Fruit fly (Drosophila melanogaster) whole organism, prepupa: ENCODE data around the gene Rtel1.

Experiments
- Blimp-1 ChIP-seq: fragments of 200-800 bp; sonication (Bioruptor generic); optimal IDR thresholded peaks from 3 replicates; lab custom pipeline; 2017; ENCODE audit warnings: missing biosample characterization, missing genetic modification characterization, mild to moderate bottlenecking, moderate library complexity, missing genetic modification reagents
- CG10631 ChIP-seq: fragments of 200-800 bp; sonication (Bioruptor generic); optimal IDR thresholded peaks from 2 replicates; lab custom pipeline; 2016; ENCODE audit warnings: missing biosample characterization, missing genetic modification characterization
- CG10669 ChIP-seq: fragments of 200-800 bp; sonication (Bioruptor generic); optimal IDR thresholded peaks from 3 replicates; lab custom pipeline; 2018; ENCODE audit warnings: missing biosample characterization, mild to moderate bottlenecking, missing genetic modification characterization, moderate library complexity
- CG11294 ChIP-seq: fragments of 200-800 bp; sonication (Bioruptor generic); IDR thresholded peaks from 2 replicates; pipeline ENCODE4 v1.3.6; 2022; ENCODE audit warnings: missing biosample characterization, missing genetic modification characterization
- CG11762 ChIP-seq: fragments of 200-800 bp; sonication (Bioruptor generic); optimal IDR thresholded peaks from 3 replicates; lab custom pipeline; 2016; ENCODE audit warnings: missing biosample characterization, missing genetic modification characterization; ENCODE audit not compliant: insufficient read depth
- CG11902 ChIP-seq: fragments of 200-800 bp; sonication (Bioruptor generic); optimal IDR thresholded peaks from 3 replicates; lab custom pipeline; 2016; ENCODE audit warnings: missing biosample characterization, missing genetic modification characterization
- CG15336 ChIP-seq: fragments of 200-800 bp; sonication (Bioruptor generic); IDR thresholded peaks from 2 replicates; pipeline ENCODE4 v1.3.6; 2022; ENCODE audit warnings: missing biosample characterization, missing genetic modification characterization
- CG1621 ChIP-seq: fragments of 200-800 bp; sonication (Bioruptor generic); optimal IDR thresholded peaks from 3 replicates; lab custom pipeline; 2018; ENCODE audit warnings: missing biosample characterization, mild to moderate bottlenecking, missing genetic modification characterization
- CG16779 ChIP-seq: fragments of 200-800 bp; sonication (Bioruptor generic); optimal IDR thresholded peaks from 3 replicates; lab custom pipeline; 2017; ENCODE audit warnings: missing biosample characterization, mild to moderate bottlenecking, missing genetic modification characterization
- CG3032 ChIP-seq: fragments of 200-800 bp; optimal IDR thresholded peaks from 2 replicates; lab custom pipeline; 2019; ENCODE audit warnings: missing biosample characterization, mild to moderate bottlenecking, missing genetic modification characterization, moderate library complexity
- CG32006 ChIP-seq: fragments of 200-800 bp; sonication (Bioruptor generic); optimal IDR thresholded peaks from 3 replicates; lab custom pipeline; 2017; ENCODE audit warnings: missing biosample characterization, mild to moderate bottlenecking, missing genetic modification characterization
- CG34406 ChIP-seq: fragments of 200-800 bp; sonication (Bioruptor generic); optimal IDR thresholded peaks from 3 replicates; lab custom pipeline; 2016; ENCODE audit warnings: missing biosample characterization, missing genetic modification characterization
- CG3919 ChIP-seq: fragments of 200-800 bp; sonication (Bioruptor generic); optimal IDR thresholded peaks from 3 replicates; lab custom pipeline; 2016; ENCODE audit warnings: missing biosample characterization, missing genetic modification characterization
- CG4318 ChIP-seq: fragments of 200-800 bp; sonication (Bioruptor generic); optimal IDR thresholded peaks from 3 replicates; lab custom pipeline; 2017; ENCODE audit warnings: missing biosample characterization, mild to moderate bottlenecking, missing genetic modification characterization
- CG6163 ChIP-seq: fragments of 200-800 bp; sonication (Bioruptor generic); IDR thresholded peaks from 3 replicates; pipeline ENCODE4 v1.3.6; 2022; ENCODE audit warnings: missing biosample characterization, missing genetic modification characterization
- CG6276 ChIP-seq: fragments of 200-800 bp; sonication (Bioruptor generic); optimal IDR thresholded peaks from 2 replicates; lab custom pipeline; 2017; ENCODE audit warnings: missing biosample characterization, mild to moderate bottlenecking, missing genetic modification characterization
- CG6792 ChIP-seq: fragments of 200-800 bp; sonication (Bioruptor generic); optimal IDR thresholded peaks from 3 replicates; lab custom pipeline; 2016; ENCODE audit warnings: missing biosample characterization, missing genetic modification characterization
- CG6854 ChIP-seq: fragments of 200-800 bp; sonication (Bioruptor generic); optimal IDR thresholded peaks from 2 replicates; lab custom pipeline; 2017; ENCODE audit warnings: missing biosample characterization, mild to moderate bottlenecking, missing genetic modification characterization
- CG7368 ChIP-seq: fragments of 200-800 bp; sonication (Bioruptor generic); optimal IDR thresholded peaks from 3 replicates; lab custom pipeline; 2016; ENCODE audit warnings: missing biosample characterization, missing genetic modification characterization
- CG8119 ChIP-seq: fragments of 200-800 bp; sonication (Bioruptor generic); IDR thresholded peaks from 3 replicates; pipeline ENCODE4 v1.3.6; 2022; ENCODE audit warnings: missing biosample characterization, missing genetic modification characterization
- CG8319 ChIP-seq: fragments of 200-800 bp; sonication (Bioruptor generic); optimal IDR thresholded peaks from 3 replicates; lab custom pipeline; 2016; ENCODE audit warnings: missing biosample characterization, missing genetic modification characterization
- CG8632 ChIP-seq: fragments of 200-800 bp; sonication (Bioruptor generic); optimal IDR thresholded peaks from 3 replicates; lab custom pipeline; 2016; ENCODE audit warnings: missing biosample characterization, missing genetic modification characterization
- CG9139 ChIP-seq: fragments of 200-800 bp; sonication (Bioruptor generic); optimal IDR thresholded peaks from 3 replicates; lab custom pipeline; 2017; ENCODE audit warnings: missing biosample characterization, mild to moderate bottlenecking, missing genetic modification characterization
- Eip75B ChIP-seq: fragments of 200-800 bp; sonication (Bioruptor generic); optimal IDR thresholded peaks from 3 replicates; lab custom pipeline; 2016; ENCODE audit warnings: missing biosample characterization, missing genetic modification characterization
- Eip78C ChIP-seq: fragments of 200-800 bp; sonication (Bioruptor generic); peaks from one replicate; lab custom pipeline; 2016; ENCODE audit warnings: missing biosample characterization, missing genetic modification characterization
- Eip93F ChIP-seq: fragments of 200-800 bp; sonication (Bioruptor generic); optimal IDR thresholded peaks from 2 replicates; lab custom pipeline; 2016; ENCODE audit warnings: missing biosample characterization, mild to moderate bottlenecking, missing genetic modification characterization
- Ets21C ChIP-seq: fragments of 200-800 bp; sonication (Bioruptor generic); optimal IDR thresholded peaks from 3 replicates; lab custom pipeline; 2016; ENCODE audit warnings: missing biosample characterization, missing genetic modification characterization
- Ets96B ChIP-seq: fragments of 200-800 bp; optimal IDR thresholded peaks from 2 replicates; lab custom pipeline; 2019; ENCODE audit warnings: missing biosample characterization, mild to moderate bottlenecking, missing genetic modification characterization, moderate library complexity
- Hr38 ChIP-seq: sonication (Bioruptor generic); optimal IDR thresholded peaks from 2 replicates; lab custom pipeline; 2016; ENCODE audit warnings: missing biosample characterization, missing genetic modification characterization
- Hr39 ChIP-seq: fragments of 200-800 bp; sonication (Bioruptor generic); optimal IDR thresholded peaks from 2 replicates; lab custom pipeline; 2016; ENCODE audit warnings: missing biosample characterization, missing genetic modification characterization
- Hr4 ChIP-seq: fragments of 200-800 bp; sonication (Bioruptor generic); optimal IDR thresholded peaks from 3 replicates; lab custom pipeline; 2016; ENCODE audit warnings: missing biosample characterization, missing genetic modification characterization
- Lpt ChIP-seq: fragments of 200-800 bp; sonication (Bioruptor generic); optimal IDR thresholded peaks from 3 replicates; lab custom pipeline; 2016; ENCODE audit warnings: missing biosample characterization, missing genetic modification characterization
- Met ChIP-seq: fragments of 200-800 bp; sonication (Bioruptor generic); optimal IDR thresholded peaks from 3 replicates; lab custom pipeline; 2016; ENCODE audit warnings: missing biosample characterization, missing genetic modification characterization
- OdsH ChIP-seq: fragments of 200-800 bp; sonication (Bioruptor generic); optimal IDR thresholded peaks from 3 replicates; lab custom pipeline; 2016; ENCODE audit warnings: missing biosample characterization, missing genetic modification characterization
- Smox ChIP-seq: fragments of 200-800 bp; sonication (Bioruptor generic); optimal IDR thresholded peaks from 3 replicates; lab custom pipeline; 2016; ENCODE audit warnings: missing biosample characterization, missing genetic modification characterization
- Sox102F ChIP-seq: fragments of 200-800 bp; sonication (Bioruptor generic); optimal IDR thresholded peaks from 2 replicates; lab custom pipeline; 2016; ENCODE audit warnings: missing biosample characterization, mild to moderate bottlenecking, missing genetic modification characterization
- Sox15 ChIP-seq: fragments of 200-800 bp; sonication (Bioruptor generic); optimal IDR thresholded peaks from 3 replicates; lab custom pipeline; 2016; ENCODE audit warnings: missing biosample characterization, missing genetic modification characterization
- achi ChIP-seq: fragments of 200-800 bp; sonication (Bioruptor generic); optimal IDR thresholded peaks from 3 replicates; lab custom pipeline; 2016; ENCODE audit warnings: missing biosample characterization, missing genetic modification characterization
- acj6 ChIP-seq: fragments of 200-800 bp; sonication (Bioruptor generic); optimal IDR thresholded peaks from 3 replicates; lab custom pipeline; 2016; ENCODE audit warnings: missing biosample characterization, missing genetic modification characterization
- dsx ChIP-seq: fragments of 200-800 bp; optimal IDR thresholded peaks from 3 replicates; lab custom pipeline; 2019; ENCODE audit warnings: missing biosample characterization, mild to moderate bottlenecking, missing genetic modification characterization, moderate library complexity; ENCODE audit not compliant: poor library complexity, severe bottlenecking
- eg ChIP-seq: fragments of 200-800 bp; sonication (Bioruptor generic); IDR thresholded peaks from 3 replicates; pipeline ENCODE4 v1.3.6; 2022; ENCODE audit warnings: missing biosample characterization, missing genetic modification characterization
- esn ChIP-seq: fragments of 200-800 bp; sonication (Bioruptor generic); optimal IDR thresholded peaks from 2 replicates; lab custom pipeline; 2016; ENCODE audit warnings: missing biosample characterization, mild to moderate bottlenecking, missing genetic modification characterization, moderate library complexity
- fd59A ChIP-seq: fragments of 200-800 bp; sonication (Bioruptor generic); optimal IDR thresholded peaks from 2 replicates; lab custom pipeline; 2017; ENCODE audit warnings: missing biosample characterization, mild to moderate bottlenecking, missing genetic modification characterization, missing genetic modification reagents
- fd85E ChIP-seq: fragments of 200-800 bp; sonication (Bioruptor generic); optimal IDR thresholded peaks from 3 replicates; lab custom pipeline; 2016; ENCODE audit warnings: missing biosample characterization, missing genetic modification characterization
- fkh ChIP-seq: fragments of 200-800 bp; sonication (Bioruptor generic); optimal IDR thresholded peaks from 3 replicates; lab custom pipeline; 2017; ENCODE audit warnings: missing biosample characterization, mild to moderate bottlenecking, missing genetic modification characterization, moderate library complexity
- lz ChIP-seq: fragments of 200-800 bp; sonication (Bioruptor generic); optimal IDR thresholded peaks from 3 replicates; lab custom pipeline; 2016; ENCODE audit warnings: missing biosample characterization, missing genetic modification characterization
- salr ChIP-seq, 2 experiments: fragments of 200-800 bp; sonication (Bioruptor generic); optimal IDR thresholded peaks; 3 replicates each; lab custom pipeline; 2016 to 2018; ENCODE audit warnings: missing biosample characterization in 2 of 2, missing genetic modification characterization in 2 of 2, mild to moderate bottlenecking in 1 of 2
- spab ChIP-seq: fragments of 200-800 bp; sonication (Bioruptor generic); optimal IDR thresholded peaks from 2 replicates; lab custom pipeline; 2017; ENCODE audit warnings: missing biosample characterization, mild to moderate bottlenecking, missing genetic modification characterization, missing genetic modification reagents
- svp ChIP-seq: fragments of 200-800 bp; sonication (Bioruptor generic); peaks from one replicate; lab custom pipeline; 2016; ENCODE audit warnings: missing biosample characterization, missing genetic modification characterization
- topi ChIP-seq: fragments of 200-800 bp; sonication (Bioruptor generic); optimal IDR thresholded peaks from 3 replicates; lab custom pipeline; 2016; ENCODE audit warnings: missing biosample characterization, missing genetic modification characterization

The Rtel1 gene

DNA sequence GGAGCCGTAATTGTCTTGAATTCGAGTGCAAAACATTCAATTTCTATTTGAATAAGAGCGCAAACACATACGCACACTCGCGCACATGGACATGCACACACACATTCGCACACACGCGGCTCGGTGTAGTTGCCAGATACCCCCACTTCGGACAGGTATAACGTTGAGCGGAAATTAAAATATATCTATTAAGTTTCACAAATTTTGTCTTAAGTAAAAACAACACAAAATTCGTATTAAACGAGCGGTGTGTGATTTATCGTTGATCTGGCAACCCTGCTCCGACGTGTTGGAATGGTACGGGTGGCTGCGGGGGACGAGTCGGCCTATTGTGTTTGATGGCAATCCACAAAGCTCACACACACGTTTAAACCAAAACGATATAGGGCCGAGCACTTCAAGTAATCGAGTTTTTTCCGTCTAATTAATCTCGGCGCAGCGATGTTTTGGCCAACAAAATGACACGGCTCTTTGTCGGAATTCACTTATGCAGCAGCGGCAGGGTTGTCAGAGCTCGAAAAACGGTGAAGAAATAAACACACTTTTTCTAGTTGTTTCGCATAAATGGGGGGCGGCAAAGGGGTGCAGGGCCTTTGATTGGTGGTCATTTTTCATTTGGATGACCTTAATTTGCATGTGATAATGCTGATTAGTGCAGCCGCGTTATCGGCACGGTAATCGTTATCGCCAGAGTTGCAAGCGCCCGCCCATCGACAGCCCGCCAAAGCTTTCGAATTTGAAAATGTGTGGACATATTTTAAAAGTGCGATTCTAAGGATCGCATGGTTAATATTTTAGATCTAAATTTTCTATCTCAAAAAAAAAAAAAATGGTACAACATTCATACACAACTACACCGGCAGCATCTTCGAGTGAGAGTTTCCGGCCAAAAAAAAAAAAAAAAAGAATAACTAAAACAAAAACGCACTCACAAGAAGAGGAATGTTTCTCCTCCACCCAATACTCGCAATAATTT, 1.4 kb upstream of the Rtel1 start:
- TF ChIP-seq Eip75B (GFP tag; lab: Kevin White, UChicago) (peak; percentile 61), CG1621 (tag; lab: Kevin White, UChicago) (peak; percentile 73), CG11762 (peak; percentile 38), CG10631 (GFP tag; lab: Kevin White, UChicago) (peak; percentile 75), CG8319 (GFP tag; lab: Kevin White, UChicago) (peak; percentile 33), CG6276 (peak; percentile 79), fkh (peak; percentile 81), spab (GFP tag; lab: Kevin White, UChicago) (peak; percentile 57), fd85E (GFP tag; lab: Kevin White, UChicago) (peak; percentile 17), topi (peak; percentile 74), CG8119 (GFP tag; lab: Robert Waterston, UW) (peak; percentile 76), Lpt (GFP tag; lab: Kevin White, UChicago) (peak; percentile 58), CG8632 (GFP tag; lab: Kevin White, UChicago) (peak; percentile 55), CG7368 (peak; percentile 53), CG4318 (GFP tag; lab: Kevin White, UChicago) (peak; percentile 58), CG9139 (GFP tag; lab: Kevin White, UChicago) (peak; percentile 37), CG16779 (tag; lab: Kevin White, UChicago) (peak; percentile 43), eg (GFP tag; lab: Robert Waterston, UW) (peak; percentile 88), CG15336 (GFP tag; lab: Robert Waterston, UW) (peak; percentile 74), Ets21C (GFP tag; lab: Kevin White, UChicago) (peak; percentile 75), CG6163 (GFP tag; lab: Robert Waterston, UW) (peak; percentile 90), salr (GFP tag; optimal IDR thresholded peaks at IDR 0.05; lab: Kevin White, UChicago) (peak; percentile 34 to 53), esn (peak; percentile 70), CG3032 (peak; percentile 66), Blimp-1 (GFP tag; lab: Kevin White, UChicago) (peak; percentile 48), Eip78C (GFP tag; lab: Kevin White, UChicago) (peak; percentile 88), Eip93F (GFP tag; lab: Kevin White, UChicago) (peak; percentile 56), dsx (peak; percentile 48), Hr4 (GFP tag; lab: Kevin White, UChicago) (peak; percentile 72), Hr39 (GFP tag; lab: Kevin White, UChicago) (peak; percentile 65), CG6854 (GFP tag; lab: Kevin White, UChicago) (no peak), Sox15 (GFP tag; lab: Kevin White, UChicago) (peak; percentile 40), CG3919 (GFP tag; lab: Kevin White, UChicago) (peak; percentile 67), CG34406 (GFP tag; lab: Kevin White, UChicago) (peak; percentile 77), CG11902 (GFP tag; lab: Kevin White, UChicago) (peak; percentile 73), CG10669 (GFP tag; lab: Kevin White, UChicago) (peak; percentile 69), lz (GFP tag; lab: Kevin White, UChicago) (peak; percentile 76), Met (GFP tag; lab: Kevin White, UChicago) (peak; percentile 74), fd59A (GFP tag; lab: Kevin White, UChicago) (peak; percentile 63), CG32006 (GFP tag; lab: Kevin White, UChicago) (peak; percentile 79), acj6 (GFP tag; lab: Kevin White, UChicago) (peak; percentile 70), achi (GFP tag; lab: Kevin White, UChicago) (peak; percentile 70), svp (GFP tag; lab: Kevin White, UChicago) (peak; percentile 76), Smox (GFP tag; lab: Kevin White, UChicago) (peak; percentile 38), CG11294 (GFP tag; lab: Robert Waterston, UW) (peak; percentile 60), OdsH (peak; percentile 73), CG6792 (GFP tag; lab: Kevin White, UChicago) (peak; percentile 75), Ets96B (tag; lab: Kevin White, UChicago) (peak; percentile 57), Hr38 (GFP tag; lab: Kevin White, UChicago) (no peak), Sox102F (peak; percentile 65)
